Fruit fly (Drosophila melanogaster) whole organism, embryonic: ENCODE data around the gene CG2901.

Experiments used
- Adf1 ChIP-seq: fragments of 200-800 bp; sonication (Bioruptor generic); IDR thresholded peaks from 2 replicates; pipeline ENCODE4 v1.3.6; 2022; ENCODE audit warnings: missing biosample characterization, missing genetic modification characterization
- Bgb ChIP-seq: fragments of 200-800 bp; sonication (Bioruptor generic); IDR thresholded peaks from 2 replicates; pipeline ENCODE4 v1.3.6; 2022; ENCODE audit warnings: missing biosample characterization, missing genetic modification characterization; ENCODE audit not compliant: partially characterized antibody
- CG10321 ChIP-seq: fragments of 200-800 bp; sonication (Bioruptor generic); IDR thresholded peaks from 2 replicates; pipeline ENCODE4 v1.3.6; 2022; ENCODE audit warnings: missing biosample characterization, missing genetic modification characterization
- CG10366 ChIP-seq: fragments of 200-800 bp; sonication (Bioruptor generic); IDR thresholded peaks from 2 replicates; pipeline ENCODE4 v1.3.6; 2022; ENCODE audit warnings: missing biosample characterization, missing genetic modification characterization
- CG12071 ChIP-seq: fragments of 200-800 bp; sonication (Bioruptor generic); optimal IDR thresholded peaks from 3 replicates; lab custom pipeline; 2018; ENCODE audit warnings: missing biosample characterization, mild to moderate bottlenecking, missing genetic modification characterization
- CG13287 ChIP-seq: fragments of 200-800 bp; sonication (Bioruptor generic); IDR thresholded peaks from 2 replicates; pipeline ENCODE4 v1.3.6; 2022; ENCODE audit warnings: missing biosample characterization, missing genetic modification characterization; ENCODE audit not compliant: partially characterized antibody
- CG13894 ChIP-seq: fragments of 200-800 bp; sonication (Bioruptor generic); optimal IDR thresholded peaks from 3 replicates; lab custom pipeline; 2018; ENCODE audit warnings: missing biosample characterization, mild to moderate bottlenecking, missing genetic modification characterization, moderate library complexity
- CG14014 ChIP-seq: fragments of 200-800 bp; sonication (Bioruptor generic); IDR thresholded peaks from 2 replicates; pipeline ENCODE4 v1.3.6; 2022; ENCODE audit warnings: missing biosample characterization, missing genetic modification characterization
- CG14441 ChIP-seq: fragments of 200-800 bp; sonication (Bioruptor generic); IDR thresholded peaks from 2 replicates; pipeline ENCODE4 v1.3.6; 2022; ENCODE audit warnings: missing biosample characterization, missing genetic modification characterization
- CG17568 ChIP-seq: fragments of 200-800 bp; sonication (Bioruptor generic); optimal IDR thresholded peaks from 2 replicates; lab custom pipeline; 2018; ENCODE audit warnings: missing biosample characterization, mild to moderate bottlenecking, missing genetic modification characterization, moderate library complexity
- CG1792 ChIP-seq: fragments of 200-800 bp; sonication (Bioruptor generic); optimal IDR thresholded peaks from 2 replicates; lab custom pipeline; 2016; ENCODE audit warnings: missing biosample characterization, missing genetic modification characterization
- CG18262 ChIP-seq: fragments of 200-800 bp; optimal IDR thresholded peaks from 3 replicates; lab custom pipeline; 2019; ENCODE audit warnings: missing biosample characterization, mild to moderate bottlenecking, missing genetic modification characterization, moderate library complexity
- CG2116 ChIP-seq: fragments of 200-800 bp; sonication (Bioruptor generic); optimal IDR thresholded peaks from 3 replicates; lab custom pipeline; 2018; ENCODE audit warnings: missing biosample characterization, mild to moderate bottlenecking, missing genetic modification characterization
- CG2129 ChIP-seq: fragments of 200-800 bp; sonication (Bioruptor generic); IDR thresholded peaks from 2 replicates; pipeline ENCODE4 v1.3.6; 2022; ENCODE audit warnings: missing biosample characterization, missing genetic modification characterization; ENCODE audit not compliant: partially characterized antibody
- CG3163 ChIP-seq: fragments of 200-800 bp; sonication (Bioruptor generic); optimal IDR thresholded peaks from 3 replicates; lab custom pipeline; 2016; ENCODE audit warnings: missing biosample characterization, missing genetic modification characterization
- CG3281 ChIP-seq: fragments of 200-800 bp; sonication (Bioruptor generic); optimal IDR thresholded peaks from 3 replicates; lab custom pipeline; 2017; ENCODE audit warnings: missing biosample characterization, mild to moderate bottlenecking, missing genetic modification characterization
- CG34376 ChIP-seq: fragments of 200-800 bp; sonication (Bioruptor generic); optimal IDR thresholded peaks from 2 replicates; lab custom pipeline; 2018; ENCODE audit warnings: missing biosample characterization, mild to moderate bottlenecking, missing genetic modification characterization
- CG34422 ChIP-seq: fragments of 200-800 bp; sonication (Bioruptor generic); IDR thresholded peaks from 3 replicates; pipeline ENCODE4 v1.3.6; 2022; ENCODE audit warnings: missing biosample characterization, missing genetic modification characterization
- CG8290 ChIP-seq, 3 experiments: fragments of 200-800 bp; sonication (Bioruptor generic); optimal IDR thresholded peaks; 2 replicates each; lab custom pipeline; 2016 to 2019; ENCODE audit warnings: missing biosample characterization in 3 of 3, missing genetic modification characterization in 3 of 3, mild to moderate bottlenecking in 2 of 3, moderate library complexity in 1 of 3
- CG9437 ChIP-seq: fragments of 200-800 bp; sonication (Bioruptor generic); optimal IDR thresholded peaks from 2 replicates; lab custom pipeline; 2018; ENCODE audit warnings: missing biosample characterization, mild to moderate bottlenecking, missing genetic modification characterization
- Dad ChIP-seq: fragments of 200-800 bp; sonication (Bioruptor generic); optimal IDR thresholded peaks from 3 replicates; lab custom pipeline; 2016; ENCODE audit warnings: missing biosample characterization, missing genetic modification characterization
- E2f2 ChIP-seq: fragments of 200-800 bp; sonication (Bioruptor generic); IDR thresholded peaks from 2 replicates; pipeline ENCODE4 v1.3.6; 2022; ENCODE audit warnings: missing biosample characterization, missing genetic modification characterization
- H2.0 ChIP-seq: fragments of 200-800 bp; sonication (Bioruptor generic); IDR thresholded peaks from 2 replicates; pipeline ENCODE4 v1.3.6; 2022; ENCODE audit warnings: missing biosample characterization, missing genetic modification characterization
- HmgD ChIP-seq: fragments of 200-800 bp; sonication (Bioruptor generic); optimal IDR thresholded peaks from 3 replicates; lab custom pipeline; 2016; ENCODE audit warnings: missing biosample characterization, missing genetic modification characterization
- Lim3 ChIP-seq: fragments of 200-800 bp; sonication (Bioruptor generic); IDR thresholded peaks from 2 replicates; pipeline ENCODE4 v1.3.6; 2022; ENCODE audit warnings: missing biosample characterization, missing genetic modification characterization
- Med ChIP-seq: fragments of 200-800 bp; sonication (Bioruptor generic); peaks from one replicate; lab custom pipeline; 2016; ENCODE audit warnings: missing biosample characterization, missing genetic modification characterization, mild to moderate bottlenecking, inconsistent platforms, moderate library complexity
- Rx ChIP-seq: fragments of 200-800 bp; sonication (Bioruptor generic); IDR thresholded peaks from 2 replicates; pipeline ENCODE4 v1.3.6; 2022; ENCODE audit warnings: missing biosample characterization, missing genetic modification characterization
- Xrp1 ChIP-seq: fragments of 200-800 bp; sonication (Bioruptor generic); IDR thresholded peaks from 2 replicates; pipeline ENCODE4 v1.3.6; 2022; ENCODE audit warnings: missing biosample characterization, missing genetic modification characterization
- aop ChIP-seq: fragments of 200-800 bp; sonication (Bioruptor generic); IDR thresholded peaks from 2 replicates; pipeline ENCODE4 v1.3.6; 2022; ENCODE audit warnings: missing biosample characterization, missing genetic modification characterization
- ase ChIP-seq: fragments of 200-800 bp; sonication (Bioruptor generic); IDR thresholded peaks from 3 replicates; pipeline ENCODE4 v1.3.6; 2022; ENCODE audit warnings: missing biosample characterization, missing genetic modification characterization
- ash1 ChIP-seq: fragments of 200-800 bp; sonication (Bioruptor generic); optimal IDR thresholded peaks from 2 replicates; lab custom pipeline; 2018; ENCODE audit warnings: missing biosample characterization, mild to moderate bottlenecking, missing genetic modification characterization
- ci ChIP-seq: fragments of 200-800 bp; sonication (Bioruptor generic); IDR thresholded peaks from 3 replicates; pipeline ENCODE4 v1.3.6; 2022; ENCODE audit warnings: missing biosample characterization, missing genetic modification characterization
- crp ChIP-seq, 2 experiments: fragments of 200-800 bp; sonication (Bioruptor generic); optimal IDR thresholded peaks; 2 replicates in 1 of 2; 3 replicates in 1 of 2; lab custom pipeline; 2017; ENCODE audit warnings: missing biosample characterization in 2 of 2, missing genetic modification characterization in 2 of 2, mild to moderate bottlenecking in 1 of 2, moderate library complexity in 1 of 2
- da ChIP-seq: fragments of 200-800 bp; sonication (Bioruptor generic); optimal IDR thresholded peaks from 2 replicates; lab custom pipeline; 2016; ENCODE audit warnings: missing biosample characterization, missing genetic modification characterization
- grn ChIP-seq: fragments of 200-800 bp; sonication (Bioruptor generic); optimal IDR thresholded peaks from 3 replicates; lab custom pipeline; 2017; ENCODE audit warnings: missing biosample characterization, missing genetic modification characterization
- gsb-n ChIP-seq: fragments of 200-800 bp; sonication (Bioruptor generic); optimal IDR thresholded peaks from 3 replicates; lab custom pipeline; 2018; ENCODE audit warnings: missing biosample characterization, mild to moderate bottlenecking, missing genetic modification characterization
- kni ChIP-seq: fragments of 200-800 bp; sonication (Bioruptor generic); optimal IDR thresholded peaks from 3 replicates; lab custom pipeline; 2017; ENCODE audit warnings: mild to moderate bottlenecking, missing biosample characterization, missing genetic modification reagents, missing genetic modification characterization
- lbe ChIP-seq: fragments of 200-800 bp; sonication (Bioruptor generic); optimal IDR thresholded peaks from 2 replicates; lab custom pipeline; 2016; ENCODE audit warnings: missing biosample characterization, mild to moderate bottlenecking, missing genetic modification characterization
- mirr ChIP-seq: fragments of 200-800 bp; sonication (Bioruptor generic); optimal IDR thresholded peaks from 3 replicates; lab custom pipeline; 2018; ENCODE audit warnings: missing biosample characterization, mild to moderate bottlenecking, missing genetic modification characterization
- nom ChIP-seq: fragments of 200-800 bp; sonication (Bioruptor generic); optimal IDR thresholded peaks from 2 replicates; lab custom pipeline; 2017; ENCODE audit warnings: missing biosample characterization, missing genetic modification characterization, mild to moderate bottlenecking, moderate library complexity, missing genetic modification reagents
- pros ChIP-seq: fragments of 200-800 bp; sonication (Bioruptor generic); optimal IDR thresholded peaks from 3 replicates; lab custom pipeline; 2019; ENCODE audit warnings: missing biosample characterization, mild to moderate bottlenecking, missing genetic modification characterization, moderate library complexity
- run ChIP-seq: fragments of 200-800 bp; sonication (Bioruptor generic); optimal IDR thresholded peaks from 3 replicates; lab custom pipeline; 2018; ENCODE audit warnings: missing biosample characterization, mild to moderate bottlenecking, missing genetic modification characterization
- salm ChIP-seq: fragments of 200-800 bp; sonication (Bioruptor generic); optimal IDR thresholded peaks from 2 replicates; lab custom pipeline; 2018; ENCODE audit warnings: missing biosample characterization, mild to moderate bottlenecking, missing genetic modification characterization
- slbo ChIP-seq: fragments of 200-800 bp; sonication (Bioruptor generic); IDR thresholded peaks from 2 replicates; pipeline ENCODE4 v1.3.6; 2022; ENCODE audit warnings: missing biosample characterization, missing genetic modification characterization
- slou ChIP-seq: fragments of 200-800 bp; sonication (Bioruptor generic); optimal IDR thresholded peaks from 3 replicates; lab custom pipeline; 2016; ENCODE audit warnings: missing biosample characterization, missing genetic modification characterization
- slp2 ChIP-seq: fragments of 200-800 bp; sonication (Bioruptor generic); optimal IDR thresholded peaks from 2 replicates; lab custom pipeline; 2016; ENCODE audit warnings: missing biosample characterization, missing genetic modification characterization
- so ChIP-seq: fragments of 200-800 bp; sonication (Bioruptor generic); IDR thresholded peaks from 3 replicates; pipeline ENCODE4 v1.3.6; 2022; ENCODE audit warnings: missing biosample characterization, missing genetic modification characterization
- sob ChIP-seq: fragments of 200-800 bp; sonication (Bioruptor generic); IDR thresholded peaks from 2 replicates; pipeline ENCODE4 v1.3.6; 2022; ENCODE audit warnings: missing biosample characterization, missing genetic modification characterization
- sqz ChIP-seq: fragments of 200-800 bp; sonication (Bioruptor generic); optimal IDR thresholded peaks from 3 replicates; lab custom pipeline; 2018; ENCODE audit warnings: missing biosample characterization, mild to moderate bottlenecking, missing genetic modification characterization
- tin ChIP-seq: fragments of 200-800 bp; sonication (Bioruptor generic); optimal IDR thresholded peaks from 3 replicates; lab custom pipeline; 2016; ENCODE audit warnings: missing biosample characterization, missing genetic modification characterization
- vvl ChIP-seq: fragments of 200-800 bp; sonication (Bioruptor generic); IDR thresholded peaks from 2 replicates; pipeline ENCODE4 v1.3.6; 2022; ENCODE audit warnings: missing biosample characterization, missing genetic modification characterization
- zfh1 ChIP-seq: fragments of 200-800 bp; sonication (Bioruptor generic); IDR thresholded peaks from 3 replicates; pipeline ENCODE4 v1.3.6; 2022; ENCODE audit warnings: missing biosample characterization, missing genetic modification characterization

Gene CG2901

dm6 chrX:3840962-3841361 is 13.0 kb downstream of the CG2901 start (continued):
- no peak for TF ChIP-seq CG2129
- TF ChIP-seq ash1 (GFP tag; lab: Kevin White, UChicago) = no peak
- no peak for TF ChIP-seq CG10321 (GFP tag; lab: Robert Waterston, UW)
- no peak for TF ChIP-seq salm
- no peak for TF ChIP-seq CG10366 (GFP tag; lab: Robert Waterston, UW)
- 0 out of 3 replicates have a peak, but pooled peaks have one; percentile 46 for TF ChIP-seq ci (GFP tag; lab: Robert Waterston, UW)
- TF ChIP-seq CG3163 (GFP tag; lab: Kevin White, UChicago) = peak; percentile 79
- no peak for TF ChIP-seq Lim3 (GFP tag; lab: Robert Waterston, UW)
- TF ChIP-seq CG12071 (GFP tag; lab: Kevin White, UChicago) = no peak
- TF ChIP-seq vvl (GFP tag; lab: Robert Waterston, UW) = no peak
- no peak for TF ChIP-seq CG34422 (GFP tag; lab: Robert Waterston, UW)
- no peak for TF ChIP-seq HmgD (GFP tag; lab: Kevin White, UChicago)
- TF ChIP-seq sob = no peak
- no peak for TF ChIP-seq H2.0 (GFP tag; lab: Robert Waterston, UW)
- peak; percentile 79 for TF ChIP-seq kni
- TF ChIP-seq Adf1 (GFP tag; lab: Robert Waterston, UW) = peak; percentile 23; the same call in 1 of the 2 replicates
- TF ChIP-seq CG3281 (GFP tag; lab: Kevin White, UChicago) = no peak
- TF ChIP-seq aop (GFP tag; lab: Robert Waterston, UW) = no peak
- TF ChIP-seq CG13894 (tag; lab: Kevin White, UChicago) = peak; percentile 46
- no peak for TF ChIP-seq Rx (GFP tag; lab: Robert Waterston, UW)
- no peak for TF ChIP-seq ase (GFP tag; lab: Robert Waterston, UW)
- TF ChIP-seq slbo = no peak
- no peak for TF ChIP-seq CG18262 (tag; lab: Kevin White, UChicago)
- TF ChIP-seq CG2116 (GFP tag; lab: Kevin White, UChicago) = no peak
- TF ChIP-seq Bgb (GFP tag; lab: Robert Waterston, UW) = no peak
- TF ChIP-seq CG13287 (GFP tag; lab: Robert Waterston, UW) = 0 out of 2 replicates have a peak, but pooled peaks have one; percentile 8
- TF ChIP-seq Dad (GFP tag; lab: Kevin White, UChicago) = no peak
- TF ChIP-seq slou = no peak
- no peak for TF ChIP-seq crp (GFP tag; optimal IDR thresholded peaks at IDR 0.05; lab: Kevin White, UChicago)
- peak; percentile 21; the same call in 1 of the 2 replicates for TF ChIP-seq CG14014
- TF ChIP-seq slp2 (GFP tag; lab: Kevin White, UChicago) = no peak
- TF ChIP-seq CG17568 = no peak
- peak; percentile 39 for TF ChIP-seq grn (GFP tag; lab: Kevin White, UChicago)
- no peak for TF ChIP-seq CG9437 (GFP tag; lab: Kevin White, UChicago)
- TF ChIP-seq zfh1 = no peak
- TF ChIP-seq CG1792 = no peak
- TF ChIP-seq CG34376 (GFP tag; lab: Kevin White, UChicago) = peak; percentile 24
- TF ChIP-seq Xrp1 (GFP tag; lab: Robert Waterston, UW) = no peak
- TF ChIP-seq nom = peak; percentile 37
- peak; percentile 92 for TF ChIP-seq pros (GFP tag; lab: Kevin White, UChicago)
- TF ChIP-seq CG14441 (GFP tag; lab: Robert Waterston, UW) = no peak
- TF ChIP-seq so (GFP tag; lab: Robert Waterston, UW) = no peak
- no peak for TF ChIP-seq run
- TF ChIP-seq sqz (GFP tag; lab: Kevin White, UChicago) = no peak
- TF ChIP-seq da = no peak
- TF ChIP-seq lbe (GFP tag; lab: Kevin White, UChicago) = peak; percentile 70
- peak; percentile 38 for TF ChIP-seq mirr (GFP tag; lab: Kevin White, UChicago)
- peak; percentile 45 for TF ChIP-seq Med (GFP tag; lab: Kevin White, UChicago)
- TF ChIP-seq E2f2 = 0 out of 2 replicates have a peak, but pooled peaks have one; percentile 13
- no peak for TF ChIP-seq CG8290 (GFP tag; optimal IDR thresholded peaks at IDR 0.05; lab: Kevin White, UChicago)
- no peak for TF ChIP-seq CG8290 (tag; optimal IDR thresholded peaks at IDR 0.05; lab: Kevin White, UChicago)
- TF ChIP-seq gsb-n (tag; lab: Kevin White, UChicago) = no peak
- TF ChIP-seq tin (GFP tag; lab: Kevin White, UChicago) = no peak
